Fruit fly (Drosophila melanogaster) Kc167 (cell line): ENCODE results near the gene vers.

ENCODE experiments used
- Myc ChIP-seq: fragments of >200 bp; optimal IDR thresholded peaks from 2 replicates; lab custom pipeline; 2017; ENCODE audit warnings: missing external identifiers
- Sin3A ChIP-seq: fragments of >200 bp; optimal IDR thresholded peaks from 2 replicates; lab custom pipeline; 2018; ENCODE audit warnings: missing external identifiers
- h ChIP-seq: fragments of >200 bp; optimal IDR thresholded peaks from 3 replicates; lab custom pipeline; 2018; ENCODE audit warnings: missing external identifiers
- insv ChIP-seq: fragments of >200 bp; optimal IDR thresholded peaks from 3 replicates; lab custom pipeline; 2018; ENCODE audit warnings: missing external identifiers
- psq ChIP-seq: fragments of >200 bp; optimal IDR thresholded peaks from 2 replicates; lab custom pipeline; 2017; ENCODE audit warnings: missing external identifiers
- ttk ChIP-seq: sonication (Bioruptor generic); optimal IDR thresholded peaks from 2 replicates; lab custom pipeline; 2017; ENCODE audit warnings: missing external identifiers

The vers gene

dm6 chr3L:12115966-12116735 is at the start of gene vers:
TSS of gene vers (plus strand) at chr3L:12116101.
- TF ChIP-seq ttk (lab: Kevin White, UChicago): no peak
- no peak for TF ChIP-seq psq (lab: Kevin White, UChicago)
- no peak for TF ChIP-seq h (lab: Kevin White, UChicago)
- TF ChIP-seq Myc (lab: Kevin White, UChicago): no peak
- no peak for TF ChIP-seq Sin3A
- no peak for TF ChIP-seq insv (lab: Kevin White, UChicago)

- TF ChIP-seq ttk (lab: Kevin White, UChicago) (no peak), Sin3A (no peak), Myc (lab: Kevin White, UChicago) (no peak), h (lab: Kevin White, UChicago) (no peak), psq (lab: Kevin White, UChicago) (no peak), insv (lab: Kevin White, UChicago) (no peak)
These were observed 49.1 kb upstream of the vers start for dm6 chr3L:12066699-12067287.

dm6 chr3L:12072388-12072787 is 43.5 kb upstream of the vers start:
- no peak for TF ChIP-seq ttk (lab: Kevin White, UChicago)
- no peak for TF ChIP-seq insv (lab: Kevin White, UChicago)
- TF ChIP-seq Sin3A: no peak
- TF ChIP-seq psq (lab: Kevin White, UChicago): no peak
- no peak for TF ChIP-seq Myc (lab: Kevin White, UChicago)
- TF ChIP-seq h (lab: Kevin White, UChicago): no peak

- TF ChIP-seq Myc (lab: Kevin White, UChicago) (no peak), ttk (lab: Kevin White, UChicago) (no peak), insv (lab: Kevin White, UChicago) (no peak), psq (lab: Kevin White, UChicago) (no peak), Sin3A (no peak), h (lab: Kevin White, UChicago) (no peak)
These were observed 42.8 kb upstream of the vers start for dm6 chr3L:12073076-12073475.

dm6 chr3L:12073861-12074633 is 41.9 kb upstream of the vers start:
- TF ChIP-seq h (lab: Kevin White, UChicago) (no peak), Sin3A (no peak), psq (lab: Kevin White, UChicago) (no peak), Myc (lab: Kevin White, UChicago) (no peak), insv (lab: Kevin White, UChicago) (no peak), ttk (lab: Kevin White, UChicago) (no peak)

dm6 chr3L:12074952-12075351 is 40.9 kb upstream of the vers start:
- TF ChIP-seq psq (lab: Kevin White, UChicago) (no peak), ttk (lab: Kevin White, UChicago) (no peak), Sin3A (no peak), Myc (lab: Kevin White, UChicago) (no peak), insv (lab: Kevin White, UChicago) (no peak), h (lab: Kevin White, UChicago) (no peak)

- no peak for TF ChIP-seq Sin3A
- TF ChIP-seq insv (lab: Kevin White, UChicago): no peak
- no peak for TF ChIP-seq Myc (lab: Kevin White, UChicago)
- TF ChIP-seq h (lab: Kevin White, UChicago): no peak
- TF ChIP-seq psq (lab: Kevin White, UChicago): no peak
- no peak for TF ChIP-seq ttk (lab: Kevin White, UChicago)
These were observed 39.6 kb upstream of the vers start for dm6 chr3L:12076312-12076711.

dm6 chr3L:12077348-12077747 is 38.6 kb upstream of the vers start:
- TF ChIP-seq Myc (lab: Kevin White, UChicago) (no peak), h (lab: Kevin White, UChicago) (no peak), ttk (lab: Kevin White, UChicago) (no peak), psq (lab: Kevin White, UChicago) (no peak), Sin3A (no peak), insv (lab: Kevin White, UChicago) (no peak)

dm6 chr3L:12077953-12078352 is 37.9 kb upstream of the vers start:
- TF ChIP-seq h (lab: Kevin White, UChicago) (no peak), ttk (lab: Kevin White, UChicago) (no peak), Myc (lab: Kevin White, UChicago) (no peak), psq (lab: Kevin White, UChicago) (no peak), Sin3A (no peak), insv (lab: Kevin White, UChicago) (no peak)

- TF ChIP-seq h (lab: Kevin White, UChicago): no peak
- TF ChIP-seq insv (lab: Kevin White, UChicago): no peak
- no peak for TF ChIP-seq Sin3A
- no peak for TF ChIP-seq Myc (lab: Kevin White, UChicago)
- TF ChIP-seq psq (lab: Kevin White, UChicago): no peak
- TF ChIP-seq ttk (lab: Kevin White, UChicago): no peak
These were observed 37.2 kb upstream of the vers start for dm6 chr3L:12078551-12079318.
